Worm (Caenorhabditis elegans) whole organism, mixed stage, embryonic: ENCODE measurements around the gene F42G2.5.

Experiments
- mab-5 ChIP-seq: fragments of 150-350 bp; optimal IDR thresholded peaks from 2 replicates; lab custom pipeline; 2014; ENCODE audit warnings: missing biosample characterization, missing genetic modification characterization
- mep-1 ChIP-seq: fragments of 150-350 bp; optimal IDR thresholded peaks from 2 replicates; lab custom pipeline; 2017; ENCODE audit warnings: missing biosample characterization, missing genetic modification reagents, missing genetic modification characterization, inconsistent platforms

ce11 chrII:2445164-2445563, 27.4 kb upstream of the F42G2.5 start:
- TF ChIP-seq mab-5 (tag; lab: Kevin White, UChicago) (no peak), mep-1 (no peak)
